Fruit fly (Drosophila melanogaster) ovary, adult (tissue): Measurements from ENCODE around the gene Rheb.

Source experiments
- CG17801 ChIP-seq: fragments of 200-800 bp; optimal IDR thresholded peaks from 2 replicates; lab custom pipeline; 2019; ENCODE audit warnings: missing biosample characterization, mild to moderate bottlenecking, missing genetic modification characterization, moderate library complexity; ENCODE audit not compliant: partially characterized antibody

The Rheb gene

DNA sequence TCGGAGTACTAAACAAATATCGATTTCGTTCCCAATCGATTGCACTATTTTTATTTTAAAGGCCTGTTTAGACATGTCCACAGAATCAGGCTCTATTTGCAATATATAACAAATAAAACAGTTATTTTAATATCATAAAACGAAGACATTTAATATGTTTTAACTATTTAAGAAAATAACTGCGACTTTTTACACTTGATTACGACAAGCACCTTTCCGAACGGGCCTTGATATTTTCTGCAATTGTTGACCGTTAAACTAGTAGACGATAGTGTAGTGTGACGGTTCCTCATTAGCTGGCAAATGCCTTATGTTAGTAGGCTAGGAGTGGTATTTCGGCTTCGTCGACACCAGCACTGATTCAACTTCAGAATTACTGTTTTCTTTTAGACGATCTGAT lies at the start of gene Rheb, which contains the start of gene CG2931:
Rheb (plus strand) TSS at position 332 of the 400 bp plus-strand sequence.
CG2931 (minus strand) TSS at position 26 of the 400 bp plus-strand sequence.
- TF ChIP-seq CG17801 (GFP tag; lab: Kevin White, UChicago), result peak; percentile 65

DNA sequence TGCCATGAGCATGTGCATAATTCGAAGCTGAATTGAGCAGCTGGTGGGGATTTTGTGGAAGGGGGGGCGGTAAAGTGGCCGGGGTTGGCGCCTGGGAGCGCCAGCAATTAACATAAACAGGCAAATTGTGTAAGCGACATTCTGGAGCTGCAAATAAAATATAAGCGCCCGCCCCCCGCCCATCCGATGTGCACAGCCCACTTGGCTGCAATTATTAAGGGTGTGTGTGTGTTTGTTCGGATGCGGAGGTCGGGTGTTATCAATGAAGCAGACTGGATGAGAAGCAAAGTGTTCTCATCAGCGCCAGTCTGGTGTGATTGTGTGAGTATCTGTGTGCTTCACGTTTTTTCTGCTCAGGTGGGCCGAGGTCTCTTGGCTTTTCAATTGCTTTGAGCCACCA lies 48.9 kb upstream of the Rheb start:
- no peak for TF ChIP-seq CG17801 (GFP tag; lab: Kevin White, UChicago)

DNA sequence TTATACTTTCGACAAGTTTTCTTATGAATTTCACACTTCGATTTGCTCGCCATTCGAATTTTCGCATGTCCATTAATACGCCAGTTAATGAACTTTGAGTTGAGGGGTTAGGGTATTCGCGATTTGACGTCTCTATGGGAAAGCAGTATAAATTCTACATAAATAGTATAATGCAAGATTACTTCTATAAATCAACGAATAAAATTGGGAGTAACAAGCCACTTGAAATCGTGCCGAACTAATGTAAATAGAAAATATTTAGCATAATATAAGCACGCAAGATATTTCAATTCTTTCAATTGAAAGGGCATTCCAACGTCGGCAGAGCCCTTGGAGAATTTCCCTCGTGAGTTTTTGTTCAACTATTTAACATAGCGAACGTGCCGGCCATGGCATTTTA lies 48.2 kb upstream of the Rheb start:
- TF ChIP-seq CG17801 (GFP tag; lab: Kevin White, UChicago), result peak; percentile 58

DNA sequence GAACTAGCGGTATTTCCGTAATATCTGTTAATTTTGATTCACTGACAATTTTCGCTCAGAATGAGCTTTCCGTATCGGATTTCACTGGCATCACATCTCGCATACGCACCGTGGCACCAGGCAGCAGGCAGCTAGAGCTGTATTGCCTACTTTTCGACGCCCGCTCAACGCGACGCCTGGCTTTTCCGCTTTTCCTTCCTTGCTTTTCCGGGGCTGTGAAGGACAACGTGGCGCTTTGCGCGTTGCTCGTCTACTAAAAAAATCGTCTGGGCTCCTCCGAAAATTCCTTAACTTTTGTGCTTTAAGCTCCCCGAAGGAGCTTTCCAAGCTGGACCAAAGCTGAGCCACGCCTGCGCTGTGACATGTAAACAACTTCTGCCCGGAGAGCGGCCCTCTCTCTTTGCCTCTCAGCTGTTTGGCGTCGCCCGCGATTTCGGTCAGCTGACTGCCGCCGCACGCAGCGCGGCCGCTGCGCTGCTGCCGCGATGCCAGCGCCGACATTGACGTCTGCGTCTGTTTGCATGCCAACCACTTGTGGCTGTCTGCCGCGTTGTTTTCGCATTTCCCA lies 45.6 kb upstream of the Rheb start, which contains the start of the genes CG43845 and Nmdar1:
CG43845 (minus strand) TSS at position 51 of the 568 bp plus-strand sequence.
Nmdar1 (minus strand) TSS at position 259 of the 568 bp plus-strand sequence.
- TF ChIP-seq CG17801 (GFP tag; lab: Kevin White, UChicago), result no peak

DNA sequence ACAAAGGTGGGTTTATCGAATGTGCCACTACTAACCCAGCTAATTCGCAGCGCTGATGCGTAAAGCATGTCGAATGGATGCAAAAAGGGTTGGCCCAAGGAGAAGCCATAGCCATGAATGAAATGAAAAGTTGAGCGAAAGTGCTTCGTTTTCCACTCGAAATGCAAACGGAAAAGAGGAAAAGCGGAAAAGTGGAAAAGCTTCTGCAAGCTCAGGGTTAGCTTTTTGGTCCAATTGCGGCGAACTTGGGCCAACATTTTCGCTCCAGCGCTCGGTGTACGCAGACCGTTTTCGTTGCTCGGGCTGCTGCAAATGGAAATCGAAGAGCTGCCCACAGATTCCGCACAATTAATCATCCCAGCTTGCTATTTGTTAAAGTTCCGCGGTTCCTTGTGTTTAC lies 43.9 kb upstream of the Rheb start:
- TF ChIP-seq CG17801 (GFP tag; lab: Kevin White, UChicago), result no peak

DNA sequence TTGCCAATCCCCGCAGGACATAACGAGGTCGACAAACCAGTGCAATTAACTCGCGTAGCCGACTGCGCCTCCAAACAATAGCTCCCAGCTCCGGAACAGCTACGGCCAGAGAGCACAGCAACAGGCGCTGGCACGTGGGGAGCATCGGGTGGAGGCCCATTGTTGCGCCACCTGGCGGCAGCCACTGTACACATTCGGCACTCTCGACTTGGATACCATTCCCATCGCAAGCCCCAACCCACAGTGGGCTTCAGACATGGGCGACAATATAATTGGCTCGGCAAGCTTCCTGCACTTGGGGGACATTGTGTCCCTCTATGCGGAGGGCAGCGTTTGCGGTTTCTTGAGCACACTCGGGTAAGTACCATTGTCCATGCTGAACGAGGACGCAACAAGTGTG lies 41.2 kb upstream of the Rheb start:
- TF ChIP-seq CG17801 (GFP tag; lab: Kevin White, UChicago), result no peak

DNA sequence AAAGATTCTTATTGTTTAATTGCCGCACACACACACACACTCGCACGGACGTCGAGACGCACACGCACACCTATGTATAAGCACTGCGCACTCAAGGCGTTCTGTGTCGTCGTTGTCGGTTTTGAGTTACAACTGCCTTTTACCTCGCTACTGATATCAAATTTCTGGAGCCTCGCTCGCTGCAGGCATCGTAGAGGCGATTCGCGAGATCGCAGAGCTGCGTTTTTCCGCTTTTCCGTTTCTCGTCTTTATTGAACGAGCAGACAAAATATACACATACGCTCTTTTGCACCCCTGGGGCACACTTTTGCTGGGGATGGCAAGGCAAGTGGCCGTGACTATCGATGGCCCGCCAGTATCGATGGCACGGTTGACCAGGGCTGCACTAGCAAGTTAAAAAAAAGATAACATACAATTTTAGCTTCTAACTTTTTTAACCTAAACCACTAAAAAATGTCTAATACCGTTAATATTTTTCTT lies 21.2 kb upstream of the Rheb start, which contains the start of gene CG2519:
CG2519 (minus strand) TSS at position 312 of the 480 bp plus-strand sequence.
- TF ChIP-seq CG17801 (GFP tag; lab: Kevin White, UChicago), result peak; percentile 31

DNA sequence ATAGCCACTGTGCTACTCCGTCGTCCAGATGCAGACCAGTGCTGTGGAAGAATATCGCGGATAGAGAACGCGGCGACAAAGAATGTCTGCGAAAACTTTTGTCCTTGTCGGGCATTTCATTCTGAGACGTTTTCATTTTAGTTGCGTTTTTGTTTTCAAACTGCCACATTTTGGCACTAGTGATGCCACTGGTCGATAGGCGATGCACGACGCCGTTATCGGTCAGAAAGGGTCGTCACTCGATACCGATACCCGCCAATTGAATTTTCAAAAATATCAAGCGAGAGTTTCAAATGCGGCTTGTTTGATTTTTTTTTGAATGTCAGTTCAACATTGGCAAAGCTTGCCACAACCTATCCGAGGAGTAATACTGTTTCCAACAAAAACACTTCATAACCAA lies 18.3 kb upstream of the Rheb start:
- TF ChIP-seq CG17801 (GFP tag; lab: Kevin White, UChicago), result no peak

DNA sequence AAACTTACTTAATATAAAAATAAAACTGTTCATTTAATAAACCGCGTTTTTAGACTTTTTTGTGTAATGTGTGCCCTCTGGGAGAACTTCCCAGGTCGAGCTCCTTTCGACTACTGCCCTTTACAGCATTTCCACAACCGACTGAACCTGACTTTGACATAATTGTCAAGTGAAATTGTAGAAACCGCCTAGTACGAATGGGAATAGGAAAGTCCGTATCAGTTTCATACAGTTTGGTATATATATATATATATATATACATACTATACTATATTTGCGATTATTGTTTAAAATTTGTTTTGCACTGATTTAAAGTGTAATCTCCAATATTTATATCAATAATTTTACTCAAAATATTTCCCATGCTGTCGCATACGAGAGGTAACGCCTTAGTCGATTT lies 17.7 kb upstream of the Rheb start, which contains the start of gene mia:
mia (minus strand) TSS at position 101 of the 400 bp plus-strand sequence.
- TF ChIP-seq CG17801 (GFP tag; lab: Kevin White, UChicago), result no peak

DNA sequence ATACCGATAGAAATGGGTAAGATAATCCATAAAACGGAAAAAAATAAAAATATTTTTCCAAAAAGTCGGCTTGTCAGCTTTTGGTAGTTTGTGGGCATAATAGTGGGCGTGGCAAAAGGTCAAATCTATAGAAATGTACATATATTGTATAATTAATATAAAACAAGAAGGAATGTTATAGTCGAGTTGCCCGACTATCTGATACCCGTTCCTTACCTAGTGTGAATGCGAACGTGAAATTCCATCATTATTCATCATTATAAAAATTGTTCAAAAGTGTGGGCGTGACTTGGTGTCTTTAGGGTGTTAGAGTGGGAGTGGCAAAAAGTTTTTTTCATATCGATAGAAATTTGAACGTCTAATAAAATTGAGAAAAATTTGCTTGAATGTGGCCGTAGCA lies 17.1 kb upstream of the Rheb start:
- TF ChIP-seq CG17801 (GFP tag; lab: Kevin White, UChicago), result no peak

DNA sequence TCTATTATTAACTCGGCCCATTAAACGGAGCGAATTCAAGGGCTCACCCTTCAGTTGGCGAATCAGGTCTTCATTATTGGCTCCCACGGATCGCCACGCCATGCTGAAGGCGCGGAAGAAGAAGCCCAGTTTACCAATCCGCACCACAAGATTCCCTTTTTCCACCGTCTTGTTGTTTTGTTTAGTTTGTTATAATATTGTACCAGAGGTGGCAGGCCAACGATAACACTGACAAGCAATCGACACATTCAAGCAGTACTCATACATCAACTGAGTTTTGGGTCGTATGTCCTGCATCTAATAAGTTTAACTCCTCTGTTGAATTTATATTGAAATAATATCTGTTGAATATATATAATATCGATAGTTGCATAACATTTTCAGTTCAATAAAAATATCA lies 14.6 kb upstream of the Rheb start, which contains the start of gene Pcmt:
Pcmt (minus strand) TSS at position 235 of the 400 bp plus-strand sequence.
- TF ChIP-seq CG17801 (GFP tag; lab: Kevin White, UChicago), result peak; percentile 30

DNA sequence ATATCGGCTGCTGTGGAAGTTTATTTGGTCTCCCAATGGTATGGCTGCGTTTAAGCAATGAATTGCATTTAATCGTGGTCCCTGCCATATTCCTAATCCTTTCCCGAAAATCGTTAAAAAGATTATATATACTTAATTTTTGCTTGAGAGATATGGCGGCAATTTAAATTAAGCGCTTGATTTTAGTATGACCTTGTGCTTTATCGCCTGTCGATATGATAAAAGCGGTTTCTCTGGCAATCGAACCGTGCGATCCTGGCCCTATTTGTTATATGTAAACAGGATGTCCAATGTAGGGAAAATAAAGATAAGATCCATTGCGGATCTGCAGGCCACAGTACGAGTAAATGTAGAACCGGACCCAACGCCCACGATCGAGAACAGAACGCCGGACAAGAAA lies 13.9 kb upstream of the Rheb start, which contains the start of gene Snm1:
Snm1 (plus strand) TSS at position 233 of the 400 bp plus-strand sequence.
- no peak for TF ChIP-seq CG17801 (GFP tag; lab: Kevin White, UChicago)

DNA sequence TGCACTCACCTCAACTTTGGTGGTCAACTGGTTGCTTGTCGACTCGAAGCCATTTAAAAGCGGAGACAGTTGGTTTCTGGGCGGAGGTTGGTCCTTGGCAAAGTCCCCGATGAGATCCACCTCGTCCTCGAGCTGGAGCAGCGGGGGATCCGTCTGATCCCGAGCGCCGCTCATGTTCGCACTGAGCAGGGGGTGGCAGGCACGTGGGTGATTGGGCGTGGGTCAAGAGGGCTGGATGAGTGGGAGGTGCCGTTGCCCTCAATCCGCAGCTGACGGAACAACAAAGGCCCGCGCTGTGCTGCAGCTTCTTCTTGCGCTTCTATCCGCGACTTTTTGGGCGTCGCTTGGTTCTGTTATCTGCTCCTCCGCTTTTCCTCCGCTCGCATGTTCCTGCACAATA lies 5.8 kb upstream of the Rheb start:
- no peak for TF ChIP-seq CG17801 (GFP tag; lab: Kevin White, UChicago)

DNA sequence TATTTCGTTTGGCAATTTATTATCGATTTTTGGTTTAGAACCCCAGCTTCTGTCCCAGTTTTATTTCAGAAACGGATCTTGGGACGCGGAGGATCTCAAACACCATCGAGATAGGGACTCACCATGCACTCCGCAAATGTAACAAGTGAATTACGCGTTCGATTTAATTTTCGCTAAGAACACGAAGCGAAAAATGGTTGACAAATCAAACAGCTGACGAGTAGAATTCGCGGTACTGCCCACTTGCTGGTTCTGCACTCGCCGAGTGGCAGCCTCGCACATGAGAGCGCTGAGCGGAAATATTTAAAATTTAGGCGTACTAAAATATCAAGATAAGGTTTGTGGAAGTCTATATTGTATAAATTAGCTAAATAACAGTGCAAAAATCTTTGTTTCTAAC lies 5.3 kb upstream of the Rheb start, which contains the start of gene Pi4KIIalpha:
Pi4KIIalpha (minus strand) TSS at position 233 of the 400 bp plus-strand sequence.
- no peak for TF ChIP-seq CG17801 (GFP tag; lab: Kevin White, UChicago)

DNA sequence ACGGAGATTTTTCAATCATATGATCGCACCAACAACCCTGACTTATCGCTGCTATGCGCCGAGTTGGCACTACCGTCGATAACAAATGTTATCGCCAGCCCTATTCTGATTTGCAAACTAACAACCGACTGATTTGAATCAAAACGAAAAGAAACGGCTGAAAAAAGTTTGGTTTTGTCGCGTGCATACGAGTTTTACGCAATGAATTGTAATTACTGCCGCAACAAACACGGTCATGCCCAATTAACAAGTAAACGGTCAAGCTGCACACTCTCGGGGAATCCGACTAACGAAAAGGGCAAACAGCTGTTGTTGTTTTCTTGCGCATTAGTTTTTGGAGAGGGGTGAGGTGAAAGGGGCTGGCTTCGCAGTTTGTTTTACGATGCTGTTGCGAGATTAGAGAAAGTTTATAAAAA lies 3.9 kb upstream of the Rheb start, which contains the start of the genes CG14671 and CG12746:
CG14671 (minus strand) TSS at position 41 of the 416 bp plus-strand sequence.
CG12746 (plus strand) TSS at position 91 of the 416 bp plus-strand sequence.
- no peak for TF ChIP-seq CG17801 (GFP tag; lab: Kevin White, UChicago)

DNA sequence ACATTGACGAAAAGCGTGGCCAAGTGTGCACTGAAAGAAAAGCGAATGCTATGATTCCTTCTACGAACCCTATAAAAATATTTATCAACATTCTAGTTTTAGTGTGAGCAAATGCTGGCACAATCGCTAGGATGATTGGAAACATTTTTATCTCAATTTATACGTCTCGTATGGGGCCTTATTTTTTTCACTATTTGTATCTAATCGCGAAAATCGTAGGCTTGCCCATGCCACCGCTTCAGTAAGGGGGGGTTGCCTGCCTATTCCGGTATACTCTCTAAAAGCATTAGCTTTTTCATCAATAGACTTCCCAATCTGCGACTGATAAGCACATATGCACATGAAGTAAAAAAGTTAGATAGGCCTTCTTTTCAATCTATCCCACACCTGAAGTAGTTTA lies 3.1 kb upstream of the Rheb start:
- TF ChIP-seq CG17801 (GFP tag; lab: Kevin White, UChicago), result peak; percentile 75
